Fruit fly (Drosophila melanogaster): Measurements from ENCODE around the gene Vps16A.

Gene Vps16A

dm6 chr3R:9237268-9238091, 29.3 kb upstream of the Vps16A start, which contains the start of gene pum (continued):
- TF ChIP-seq Sin3A (optimal IDR thresholded peaks at IDR 0.05) = peak; percentile 17
- TF ChIP-seq Fer3 (tag; optimal IDR thresholded peaks at IDR 0.05) = peak; percentile 47
- TF ChIP-seq Poxn (GFP tag; IDR thresholded peaks at IDR 0.05) = no peak
- no peak for TF ChIP-seq her (GFP tag; optimal IDR thresholded peaks at IDR 0.05)
- TF ChIP-seq CG17359 (tag; optimal IDR thresholded peaks at IDR 0.05) = peak; percentile 32
- TF ChIP-seq Neu2 (GFP tag; optimal IDR thresholded peaks at IDR 0.05; ENCODE audit: borderline replicate concordance) = no peak
- TF ChIP-seq HLH4C (GFP tag; IDR thresholded peaks at IDR 0.05; ENCODE audit: partially characterized antibody) = no peak
- TF ChIP-seq CG8359 (GFP tag; optimal IDR thresholded peaks at IDR 0.05; ENCODE audit: borderline replicate concordance) = no peak
- peak; percentile 10 for TF ChIP-seq cato (GFP tag; optimal IDR thresholded peaks at IDR 0.05; ENCODE audit: borderline replicate concordance)
- TF ChIP-seq CG2712 (tag; optimal IDR thresholded peaks at IDR 0.05) = peak; percentile 70
- no peak for TF ChIP-seq ab (GFP tag; optimal IDR thresholded peaks at IDR 0.05)
- no peak for TF ChIP-seq CG13894 (tag; optimal IDR thresholded peaks at IDR 0.05)
- no peak for TF ChIP-seq Dad (GFP tag; optimal IDR thresholded peaks at IDR 0.05)
- no peak for TF ChIP-seq zfh2 (GFP tag; optimal IDR thresholded peaks at IDR 0.05)
- TF ChIP-seq Mes4 (GFP tag; optimal IDR thresholded peaks at IDR 0.05) = no peak
- TF ChIP-seq CG8944 (GFP tag; optimal IDR thresholded peaks at IDR 0.05) = no peak
- no peak for TF ChIP-seq Nf-YB (GFP tag; optimal IDR thresholded peaks at IDR 0.05)
- TF ChIP-seq CG9727 (GFP tag; optimal IDR thresholded peaks at IDR 0.05) = no peak
- no peak for TF ChIP-seq Bgb (GFP tag; IDR thresholded peaks at IDR 0.05; ENCODE audit: partially characterized antibody)
- TF ChIP-seq CG17328 (GFP tag; IDR thresholded peaks at IDR 0.05) = peak; percentile 27; the same call in 1 of the 2 replicates
- TF ChIP-seq CG2875 (GFP tag; optimal IDR thresholded peaks at IDR 0.05) = no peak
- no peak for TF ChIP-seq CG12299 (tag; optimal IDR thresholded peaks at IDR 0.05)
- peak; percentile 68 for TF ChIP-seq CG9932 (GFP tag; IDR thresholded peaks at IDR 0.05)
- TF ChIP-seq nau (GFP tag; optimal IDR thresholded peaks at IDR 0.05) = no peak
- TF ChIP-seq CG3995 (GFP tag; optimal IDR thresholded peaks at IDR 0.05) = no peak
- no peak for TF ChIP-seq sr (GFP tag; IDR thresholded peaks at IDR 0.05)
- no peak for TF ChIP-seq CG11696 (GFP tag; IDR thresholded peaks at IDR 0.05)
- TF ChIP-seq mld (GFP tag; IDR thresholded peaks at IDR 0.05; ENCODE audit: partially characterized antibody) = no peak
- peak; percentile 18 for TF ChIP-seq CG13775 (GFP tag; optimal IDR thresholded peaks at IDR 0.05)
- no peak for TF ChIP-seq Mad (GFP tag; optimal IDR thresholded peaks at IDR 0.05)
- TF ChIP-seq lola (GFP tag; optimal IDR thresholded peaks at IDR 0.05) = peak in 1 of 3 experiments; percentile 57
- TF ChIP-seq Dll (GFP tag; IDR thresholded peaks at IDR 0.05; ENCODE audit: partially characterized antibody) = no peak
- peak; percentile 57 for TF ChIP-seq stwl (tag; optimal IDR thresholded peaks at IDR 0.05)
- TF ChIP-seq emc (GFP tag; optimal IDR thresholded peaks at IDR 0.05) = no peak
- no peak for TF ChIP-seq CG16813 (GFP tag; IDR thresholded peaks at IDR 0.05; ENCODE audit: partially characterized antibody)
- peak; percentile 68 for TF ChIP-seq CG14014 (GFP tag; IDR thresholded peaks at IDR 0.05)
- no peak for TF ChIP-seq Fer1 (GFP tag; optimal IDR thresholded peaks at IDR 0.05)
- no peak for TF ChIP-seq CG10654 (GFP tag; optimal IDR thresholded peaks at IDR 0.05)
- TF ChIP-seq CG8765 (GFP tag; IDR thresholded peaks at IDR 0.05) = no peak
- TF ChIP-seq exex (tag; optimal IDR thresholded peaks at IDR 0.05) = no peak
- TF ChIP-seq pho (GFP tag; optimal IDR thresholded peaks at IDR 0.05) = no peak
- no peak for TF ChIP-seq CG4360 (GFP tag; IDR thresholded peaks at IDR 0.05)
- TF ChIP-seq wor (GFP tag; IDR thresholded peaks at IDR 0.05) = no peak
- peak in 1 of 2 experiments; percentile 37 for TF ChIP-seq dpn (GFP tag; optimal IDR thresholded peaks at IDR 0.05)
- no peak for TF ChIP-seq HmgZ (tag; optimal IDR thresholded peaks at IDR 0.05)
- TF ChIP-seq unpg (GFP tag; optimal IDR thresholded peaks at IDR 0.05) = peak; percentile 38
- peak; percentile 67 for TF ChIP-seq CG18262 (tag; optimal IDR thresholded peaks at IDR 0.05)
- peak; percentile 44 for TF ChIP-seq PHDP (tag; optimal IDR thresholded peaks at IDR 0.05)
- no peak for TF ChIP-seq Oaz (GFP tag; IDR thresholded peaks at IDR 0.05)
